Worm (Caenorhabditis elegans) whole organism, mixed stage, embryonic: Measurements from ENCODE around the gene scb-1.

Experiments
- M03D4.4 ChIP-seq: sonication (generic microtip); optimal IDR thresholded peaks from 2 replicates; lab custom pipeline; 2017; ENCODE audit warnings: mild to moderate bottlenecking, missing genetic modification characterization, missing compliant biosample characterization
- bed-3 ChIP-seq: fragments of 200-800 bp; sonication (Bioruptor generic); optimal IDR thresholded peaks from 3 replicates; lab custom pipeline; 2018; ENCODE audit warnings: mild to moderate bottlenecking, missing genetic modification characterization, moderate library complexity, missing compliant biosample characterization
- blmp-1 ChIP-seq: fragments of 150-350 bp; optimal IDR thresholded peaks from 2 replicates; lab custom pipeline; 2014; ENCODE audit warnings: missing biosample characterization, missing genetic modification characterization
- ceh-39 ChIP-seq: fragments of 150-350 bp; optimal IDR thresholded peaks from 2 replicates; lab custom pipeline; 2014; ENCODE audit warnings: missing biosample characterization, missing genetic modification characterization
- ceh-43 ChIP-seq: fragments of 200-800 bp; sonication (Bioruptor generic); optimal IDR thresholded peaks from 2 replicates; lab custom pipeline; 2018; ENCODE audit warnings: mild to moderate bottlenecking, missing genetic modification characterization, moderate library complexity, missing compliant biosample characterization
- ceh-83 ChIP-seq: fragments of 200-800 bp; sonication (Bioruptor generic); optimal IDR thresholded peaks from 2 replicates; lab custom pipeline; 2018; ENCODE audit warnings: mild to moderate bottlenecking, missing genetic modification characterization, missing compliant biosample characterization
- ces-1 ChIP-seq: fragments of 150-350 bp; optimal IDR thresholded peaks from 2 replicates; lab custom pipeline; 2014; ENCODE audit warnings: missing biosample characterization, missing genetic modification reagents, missing genetic modification characterization
- cnd-1 ChIP-seq: fragments of 200-800 bp; sonication (Bioruptor generic); optimal IDR thresholded peaks from 2 replicates; lab custom pipeline; 2018; ENCODE audit warnings: mild to moderate bottlenecking, missing genetic modification characterization, missing compliant biosample characterization
- drap-1 ChIP-seq: fragments of 200-800 bp; sonication (Bioruptor generic); optimal IDR thresholded peaks from 3 replicates; lab custom pipeline; 2018; ENCODE audit warnings: mild to moderate bottlenecking, missing genetic modification characterization, missing compliant biosample characterization
- elt-1 ChIP-seq: sonication (generic microtip); optimal IDR thresholded peaks from 2 replicates; lab custom pipeline; 2017; ENCODE audit warnings: missing genetic modification characterization, mild to moderate bottlenecking, missing compliant biosample characterization, antibody characterized with exemption, moderate library complexity, borderline replicate concordance; ENCODE audit not compliant: insufficient read depth
- elt-3 ChIP-seq: fragments of 150-350 bp; optimal IDR thresholded peaks from 2 replicates; lab custom pipeline; 2014; ENCODE audit warnings: missing biosample characterization, missing genetic modification characterization
- flh-1 ChIP-seq: fragments of 200-800 bp; sonication (Bioruptor generic); optimal IDR thresholded peaks from 2 replicates; lab custom pipeline; 2018; ENCODE audit warnings: mild to moderate bottlenecking, missing genetic modification characterization, moderate library complexity, missing compliant biosample characterization
- ham-2 ChIP-seq: fragments of 200-800 bp; sonication (Bioruptor generic); optimal IDR thresholded peaks from 2 replicates; lab custom pipeline; 2018; ENCODE audit warnings: mild to moderate bottlenecking, missing genetic modification characterization, missing compliant biosample characterization
- hlh-1 ChIP-seq: fragments of 150-350 bp; optimal IDR thresholded peaks from 2 replicates; lab custom pipeline; 2014; ENCODE audit warnings: missing biosample characterization, missing genetic modification reagents, missing genetic modification characterization
- lin-13 ChIP-seq: fragments of 150-350 bp; optimal IDR thresholded peaks from 2 replicates; lab custom pipeline; 2014; ENCODE audit warnings: missing biosample characterization, missing genetic modification characterization
- lin-32 ChIP-seq: fragments of 200-800 bp; sonication (Bioruptor generic); optimal IDR thresholded peaks from 2 replicates; lab custom pipeline; 2018; ENCODE audit warnings: mild to moderate bottlenecking, missing genetic modification characterization, missing compliant biosample characterization
- lsy-2 ChIP-seq: fragments of 150-350 bp; optimal IDR thresholded peaks from 2 replicates; lab custom pipeline; 2014; ENCODE audit warnings: missing biosample characterization, missing genetic modification characterization
- mab-5 ChIP-seq: fragments of 150-350 bp; optimal IDR thresholded peaks from 2 replicates; lab custom pipeline; 2014; ENCODE audit warnings: missing biosample characterization, missing genetic modification characterization
- mep-1 ChIP-seq: fragments of 150-350 bp; optimal IDR thresholded peaks from 2 replicates; lab custom pipeline; 2017; ENCODE audit warnings: missing biosample characterization, missing genetic modification reagents, missing genetic modification characterization, inconsistent platforms
- mls-2 ChIP-seq: sonication (generic microtip); optimal IDR thresholded peaks from 2 replicates; lab custom pipeline; 2016; ENCODE audit warnings: mild to moderate bottlenecking, missing genetic modification characterization, moderate library complexity, missing compliant biosample characterization
- nhr-12 ChIP-seq: fragments of 150-350 bp; optimal IDR thresholded peaks from 2 replicates; lab custom pipeline; 2014; ENCODE audit warnings: missing biosample characterization, missing genetic modification characterization
- nhr-2 ChIP-seq: fragments of 150-350 bp; optimal IDR thresholded peaks from 2 replicates; lab custom pipeline; 2014; ENCODE audit warnings: missing biosample characterization, missing genetic modification characterization
- nhr-237 ChIP-seq: fragments of 150-350 bp; optimal IDR thresholded peaks from 2 replicates; lab custom pipeline; 2014; ENCODE audit warnings: missing biosample characterization, missing genetic modification characterization
- nhr-28 ChIP-seq: fragments of 150-350 bp; optimal IDR thresholded peaks from 2 replicates; lab custom pipeline; 2014; ENCODE audit warnings: missing biosample characterization, missing genetic modification characterization
- nhr-76 ChIP-seq: sonication (generic microtip); optimal IDR thresholded peaks from 2 replicates; lab custom pipeline; 2017; ENCODE audit warnings: missing biosample characterization, missing genetic modification characterization
- pha-4 ChIP-seq: fragments of 150-350 bp; optimal IDR thresholded peaks from 2 replicates; lab custom pipeline; 2018; ENCODE audit warnings: missing biosample characterization, missing genetic modification reagents, missing genetic modification characterization
- sem-2 ChIP-seq: fragments of 200-800 bp; sonication (Bioruptor generic); optimal IDR thresholded peaks from 2 replicates; lab custom pipeline; 2018; ENCODE audit warnings: mild to moderate bottlenecking, missing genetic modification characterization, missing compliant biosample characterization
- snpc-4 ChIP-seq: fragments of 150-350 bp; optimal IDR thresholded peaks from 2 replicates; lab custom pipeline; 2014; ENCODE audit warnings: missing biosample characterization, missing genetic modification characterization
- sptf-1 ChIP-seq: sonication (generic microtip); optimal IDR thresholded peaks from 2 replicates; lab custom pipeline; 2017; ENCODE audit warnings: mild to moderate bottlenecking, missing genetic modification characterization, moderate library complexity, missing compliant biosample characterization
- tbx-8 ChIP-seq: fragments of 200-800 bp; sonication (Bioruptor generic); optimal IDR thresholded peaks from 2 replicates; lab custom pipeline; 2018; ENCODE audit warnings: mild to moderate bottlenecking, missing genetic modification characterization, moderate library complexity, missing compliant biosample characterization
- unc-120 ChIP-seq: sonication (generic microtip); optimal IDR thresholded peaks from 2 replicates; lab custom pipeline; 2017; ENCODE audit warnings: missing genetic modification characterization, missing compliant biosample characterization; ENCODE audit not compliant: poor library complexity, severe bottlenecking
- unc-39 ChIP-seq: fragments of 150-350 bp; optimal IDR thresholded peaks from 2 replicates; lab custom pipeline; 2014; ENCODE audit warnings: missing biosample characterization, missing genetic modification characterization
- unc-62 ChIP-seq: fragments of 150-350 bp; optimal IDR thresholded peaks from 2 replicates; lab custom pipeline; 2014; ENCODE audit warnings: missing biosample characterization, missing genetic modification reagents, missing genetic modification characterization
- zip-8 ChIP-seq: fragments of 150-350 bp; optimal IDR thresholded peaks from 2 replicates; lab custom pipeline; 2014; ENCODE audit warnings: missing biosample characterization, missing genetic modification characterization
- ztf-11 ChIP-seq: fragments of 150-350 bp; optimal IDR thresholded peaks from 2 replicates; lab custom pipeline; 2014; ENCODE audit warnings: missing biosample characterization, missing genetic modification characterization

scb-1 gene

DNA sequence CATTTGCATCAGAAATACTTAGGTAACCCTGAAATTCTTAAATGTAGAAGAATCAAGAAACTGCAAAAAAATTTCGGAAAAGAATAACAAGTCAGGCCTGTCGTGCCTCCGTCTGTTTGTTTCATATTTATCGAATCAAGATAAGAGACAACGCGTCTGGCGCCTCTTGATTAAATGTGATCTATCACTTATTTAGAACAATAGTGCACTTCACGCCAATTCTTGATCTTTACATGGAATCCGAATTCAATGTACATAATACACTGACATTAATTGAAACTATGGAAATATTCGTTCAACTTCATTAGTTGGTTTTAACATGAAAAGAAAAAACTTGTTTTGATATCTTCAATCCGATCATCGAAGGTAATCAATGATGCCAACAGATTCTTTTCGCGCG is 3.0 kb upstream of the scb-1 start, which contains the start of gene mboa-2:
TSS of gene mboa-2 (minus strand) at position 28 of the 400 bp plus-strand sequence.
- TF ChIP-seq ceh-83 (GFP tag; lab: Kevin White, UChicago), result no peak
- no peak for TF ChIP-seq unc-120 (tag; lab: Kevin White, UChicago)
- no peak for TF ChIP-seq ceh-39 (tag; lab: Kevin White, UChicago)
- TF ChIP-seq nhr-28 (tag; lab: Kevin White, UChicago), result no peak

DNA sequence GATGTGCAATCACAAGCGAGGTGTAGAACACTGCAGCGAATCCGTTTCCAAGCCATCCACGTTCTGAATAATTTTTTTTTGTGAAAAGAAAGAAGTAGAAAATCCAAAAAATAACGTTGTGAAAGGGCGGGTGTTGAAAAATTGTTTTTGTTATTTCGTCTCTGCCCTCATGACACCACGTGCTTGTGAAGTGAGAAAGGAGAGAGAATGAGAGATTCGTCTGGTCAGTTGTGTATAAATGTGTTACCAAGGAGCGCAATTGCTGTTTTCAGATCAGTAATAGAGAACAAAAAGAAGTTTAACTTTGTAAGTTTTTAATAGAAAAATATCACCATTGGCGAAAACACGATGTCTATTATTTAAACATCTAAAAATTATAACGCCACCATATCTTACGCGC is 1.7 kb upstream of the scb-1 start:
- TF ChIP-seq hlh-1 (tag; lab: Kevin White, UChicago) (peak; percentile 56), mep-1 (tag; lab: Kevin White, UChicago) (peak; percentile 33), ces-1 (peak; percentile 84), ceh-83 (GFP tag; lab: Kevin White, UChicago) (no peak)

ce11 chrV:11118179-11118725 is 1.3 kb downstream of the scb-1 start:
- TF ChIP-seq hlh-1 (tag; lab: Kevin White, UChicago), result no peak
- no peak for TF ChIP-seq mab-5 (tag; lab: Kevin White, UChicago)
- no peak for TF ChIP-seq nhr-237
- no peak for TF ChIP-seq tbx-8 (GFP tag; lab: Kevin White, UChicago)
- TF ChIP-seq mep-1 (tag; lab: Kevin White, UChicago), result no peak
- TF ChIP-seq blmp-1, result no peak
- TF ChIP-seq lin-32, result no peak
- TF ChIP-seq sptf-1 (tag; lab: Kevin White, UChicago), result no peak
- TF ChIP-seq nhr-2, result no peak
- TF ChIP-seq mls-2, result no peak
- TF ChIP-seq ham-2 (GFP tag; lab: Kevin White, UChicago), result no peak
- TF ChIP-seq unc-39 (tag; lab: Kevin White, UChicago), result no peak
- TF ChIP-seq sem-2 (GFP tag; lab: Kevin White, UChicago), result no peak
- no peak for TF ChIP-seq cnd-1 (tag; lab: Kevin White, UChicago)
- no peak for TF ChIP-seq ces-1
- TF ChIP-seq zip-8 (tag; lab: Kevin White, UChicago), result no peak
- no peak for TF ChIP-seq M03D4.4

ce11 chrV:11113607-11114006 is 5.9 kb downstream of the scb-1 start, which contains the start of gene math-33:
Gene math-33 (plus strand): TSS chrV:11113907.
- TF ChIP-seq lsy-2 (tag; lab: Kevin White, UChicago) (no peak), ztf-11 (tag; lab: Kevin White, UChicago) (no peak), ham-2 (GFP tag; lab: Kevin White, UChicago) (no peak), M03D4.4 (no peak), mep-1 (tag; lab: Kevin White, UChicago) (no peak)

- peak; percentile 82 for TF ChIP-seq ztf-11 (tag; lab: Kevin White, UChicago)
- peak; percentile 88 for TF ChIP-seq ceh-83 (GFP tag; lab: Kevin White, UChicago)
- TF ChIP-seq sem-2 (GFP tag; lab: Kevin White, UChicago), result peak; percentile 52
- peak; percentile 88 for TF ChIP-seq mls-2
- TF ChIP-seq sptf-1 (tag; lab: Kevin White, UChicago), result peak; percentile 90
- TF ChIP-seq elt-1 (tag; lab: Kevin White, UChicago), result peak; percentile 37
- TF ChIP-seq unc-39 (tag; lab: Kevin White, UChicago), result no peak
- no peak for TF ChIP-seq flh-1 (GFP tag; lab: Kevin White, UChicago)
- TF ChIP-seq ces-1, result peak; percentile 13
- peak; percentile 47 for TF ChIP-seq tbx-8 (GFP tag; lab: Kevin White, UChicago)
- TF ChIP-seq snpc-4 (tag; lab: Kevin White, UChicago), result no peak
- peak; percentile 79 for TF ChIP-seq unc-120 (tag; lab: Kevin White, UChicago)
- TF ChIP-seq cnd-1 (tag; lab: Kevin White, UChicago), result peak; percentile 50
- TF ChIP-seq M03D4.4, result peak; percentile 86
- peak; percentile 79 for TF ChIP-seq nhr-76 (tag; lab: Kevin White, UChicago)
- TF ChIP-seq mep-1 (tag; lab: Kevin White, UChicago), result peak; percentile 68
- no peak for TF ChIP-seq ceh-39 (tag; lab: Kevin White, UChicago)
- TF ChIP-seq nhr-2, result no peak
- TF ChIP-seq unc-62, result no peak
- TF ChIP-seq lin-13, result peak; percentile 69
- TF ChIP-seq nhr-237, result no peak
- peak; percentile 65 for TF ChIP-seq bed-3 (GFP tag; lab: Kevin White, UChicago)
- TF ChIP-seq lin-32, result no peak
- no peak for TF ChIP-seq blmp-1
- no peak for TF ChIP-seq elt-3 (tag; lab: Kevin White, UChicago)
- peak; percentile 26 for TF ChIP-seq nhr-28 (tag; lab: Kevin White, UChicago)
- no peak for TF ChIP-seq zip-8 (tag; lab: Kevin White, UChicago)
- TF ChIP-seq ceh-43 (GFP tag; lab: Kevin White, UChicago), result peak; percentile 84
- TF ChIP-seq mab-5 (tag; lab: Kevin White, UChicago), result no peak
- peak; percentile 58 for TF ChIP-seq hlh-1 (tag; lab: Kevin White, UChicago)
- TF ChIP-seq pha-4 (tag; lab: Kevin White, UChicago), result peak; percentile 53
- peak; percentile 28 for TF ChIP-seq ham-2 (GFP tag; lab: Kevin White, UChicago)
- TF ChIP-seq nhr-12 (tag; lab: Kevin White, UChicago), result peak; percentile 12
- TF ChIP-seq lsy-2 (tag; lab: Kevin White, UChicago), result peak; percentile 33
- TF ChIP-seq drap-1 (GFP tag; lab: Kevin White, UChicago), result peak; percentile 65
Observed at ce11 chrV:11113041-11113574, 6.4 kb downstream of the scb-1 start, which contains the start of gene erfa-3. Gene erfa-3 (minus strand): TSS chrV:11113091.
